Worm (Caenorhabditis elegans): ENCODE measurements around the gene fubl-2.

The fubl-2 gene

ce11 chrIII:7068520-7069113 lies 18.9 kb downstream of the fubl-2 start, which contains the start of the genes ubc-18 and R01H2.8 (continued):
- peak; percentile 65 for TF ChIP-seq C34F6.9 (tag; optimal IDR thresholded peaks at IDR 0.05)
- TF ChIP-seq unc-55 (GFP tag; optimal IDR thresholded peaks at IDR 0.05): peak; percentile 56
- TF ChIP-seq ZK546.5 (tag; optimal IDR thresholded peaks at IDR 0.05): no peak
- TF ChIP-seq nhr-21 (tag; optimal IDR thresholded peaks at IDR 0.05): no peak

ce11 chrIII:7067385-7067896 lies 20.1 kb downstream of the fubl-2 start, which contains the start of gene ger-1:
Gene ger-1 (minus strand): TSS chrIII:7067477.
- TF ChIP-seq ztf-1 (GFP tag; conservative IDR thresholded peaks at IDR 0.05) (no peak), aly-2 (tag; optimal IDR thresholded peaks at IDR 0.05) (no peak), ama-1 (optimal IDR thresholded peaks at IDR 0.05) (no peak), sem-4 (tag; optimal IDR thresholded peaks at IDR 0.05) (no peak), nhr-12 (tag; optimal IDR thresholded peaks at IDR 0.05) (no peak), ceh-82 (tag; optimal IDR thresholded peaks at IDR 0.05) (no peak), lin-11 (tag; optimal IDR thresholded peaks at IDR 0.05) (no peak), zag-1 (tag; optimal IDR thresholded peaks at IDR 0.05) (no peak), lin-13 (GFP tag; optimal IDR thresholded peaks at IDR 0.05) (no peak), lsy-2 (tag; optimal IDR thresholded peaks at IDR 0.05) (no peak), gmeb-1 (tag; optimal IDR thresholded peaks at IDR 0.05) (no peak), elt-3 (tag; optimal IDR thresholded peaks at IDR 0.05) (no peak), unc-62 (GFP tag; optimal IDR thresholded peaks at IDR 0.05) (no peak), peb-1 (tag; optimal IDR thresholded peaks at IDR 0.05) (no peak), dmd-4 (tag; optimal IDR thresholded peaks at IDR 0.05) (no peak), ztf-4 (tag; optimal IDR thresholded peaks at IDR 0.05) (no peak)

ce11 chrIII:7064185-7064584 lies 23.4 kb downstream of the fubl-2 start, which contains the start of gene R01H2.4:
Gene R01H2.4 (minus strand): TSS chrIII:7064285.
- no peak for TF ChIP-seq unc-55 (GFP tag; optimal IDR thresholded peaks at IDR 0.05)
- TF ChIP-seq ceh-82 (tag; optimal IDR thresholded peaks at IDR 0.05): no peak
- no peak for TF ChIP-seq fos-1 (tag; optimal IDR thresholded peaks at IDR 0.05)
- TF ChIP-seq nhr-23 (tag; optimal IDR thresholded peaks at IDR 0.05): no peak
- TF ChIP-seq nhr-129 (tag; optimal IDR thresholded peaks at IDR 0.05): no peak
- no peak for TF ChIP-seq ztf-1 (GFP tag; conservative IDR thresholded peaks at IDR 0.05)
- TF ChIP-seq zag-1 (tag; optimal IDR thresholded peaks at IDR 0.05): no peak
- TF ChIP-seq sma-3 (GFP tag; optimal IDR thresholded peaks at IDR 0.05): no peak
- TF ChIP-seq sem-4 (tag; optimal IDR thresholded peaks at IDR 0.05): no peak
- TF ChIP-seq elt-1 (tag; optimal IDR thresholded peaks at IDR 0.05): no peak
- no peak for TF ChIP-seq blmp-1 (tag; optimal IDR thresholded peaks at IDR 0.05; ENCODE audit: insufficient read depth)
- no peak for TF ChIP-seq sma-9 (GFP tag; optimal IDR thresholded peaks at IDR 0.05)
- no peak for TF ChIP-seq sma-9 (tag; optimal IDR thresholded peaks at IDR 0.05)
- no peak for TF ChIP-seq snpc-4 (tag; optimal IDR thresholded peaks at IDR 0.05)
- no peak for TF ChIP-seq ama-1 (optimal IDR thresholded peaks at IDR 0.05)
- TF ChIP-seq crh-2 (tag; optimal IDR thresholded peaks at IDR 0.05): no peak

ce11 chrIII:7063061-7063460 lies 24.5 kb downstream of the fubl-2 start:
- no peak for TF ChIP-seq nhr-6 (tag; optimal IDR thresholded peaks at IDR 0.05)
- no peak for TF ChIP-seq F13H6.1 (tag; optimal IDR thresholded peaks at IDR 0.05)
- no peak for TF ChIP-seq sem-4 (tag; optimal IDR thresholded peaks at IDR 0.05)
- TF ChIP-seq alr-1 (tag; optimal IDR thresholded peaks at IDR 0.05): no peak
- TF ChIP-seq sma-9 (GFP tag; optimal IDR thresholded peaks at IDR 0.05): no peak
- TF ChIP-seq sma-9 (tag; optimal IDR thresholded peaks at IDR 0.05): no peak
- TF ChIP-seq ama-1 (optimal IDR thresholded peaks at IDR 0.05): no peak
- TF ChIP-seq peb-1 (tag; optimal IDR thresholded peaks at IDR 0.05): no peak

- no peak for TF ChIP-seq mbf-1 (tag; optimal IDR thresholded peaks at IDR 0.05)
- no peak for TF ChIP-seq ZK546.5 (tag; optimal IDR thresholded peaks at IDR 0.05)
- TF ChIP-seq ztf-11 (tag; optimal IDR thresholded peaks at IDR 0.05): no peak
- TF ChIP-seq skn-1 (tag; optimal IDR thresholded peaks at IDR 0.05): no peak
- no peak for TF ChIP-seq dmd-4 (tag; optimal IDR thresholded peaks at IDR 0.05)
- TF ChIP-seq C34F6.9 (tag; optimal IDR thresholded peaks at IDR 0.05): no peak
- TF ChIP-seq elt-3 (tag; optimal IDR thresholded peaks at IDR 0.05): no peak
- no peak for TF ChIP-seq nhr-10 (tag; optimal IDR thresholded peaks at IDR 0.05)
- TF ChIP-seq ztf-1 (GFP tag; conservative IDR thresholded peaks at IDR 0.05): no peak
- TF ChIP-seq nhr-129 (tag; optimal IDR thresholded peaks at IDR 0.05): no peak
- TF ChIP-seq ztf-4 (tag; optimal IDR thresholded peaks at IDR 0.05): no peak
- no peak for TF ChIP-seq nhr-237 (tag; optimal IDR thresholded peaks at IDR 0.05)
Measured at ce11 chrIII:7062580-7062979, 25.0 kb downstream of the fubl-2 start, which contains the start of gene R01H2.1. Gene R01H2.1 (plus strand): TSS chrIII:7062880.
